Fruit fly (Drosophila melanogaster) whole organism, embryonic: Measurements from ENCODE around the gene CG31548.

Source experiments
- Ada2b ChIP-seq: fragments of 200-800 bp; sonication (Bioruptor generic); IDR thresholded peaks from 2 replicates; pipeline ENCODE4 v1.3.6; 2022; ENCODE audit warnings: missing biosample characterization, missing genetic modification characterization
- CG10209 ChIP-seq: fragments of 200-800 bp; sonication (Bioruptor generic); optimal IDR thresholded peaks from 3 replicates; lab custom pipeline; 2017; ENCODE audit warnings: missing biosample characterization, mild to moderate bottlenecking, missing genetic modification characterization, missing genetic modification reagents
- CG10462 ChIP-seq: fragments of 200-800 bp; sonication (Bioruptor generic); optimal IDR thresholded peaks from 2 replicates; lab custom pipeline; 2016; ENCODE audit warnings: missing biosample characterization, missing genetic modification characterization
- CG11093 ChIP-seq: fragments of 200-800 bp; sonication (Bioruptor generic); IDR thresholded peaks from 3 replicates; pipeline ENCODE4 v1.3.6; 2022; ENCODE audit warnings: missing biosample characterization, missing genetic modification characterization
- CG12219 ChIP-seq: fragments of 200-800 bp; sonication (Bioruptor generic); optimal IDR thresholded peaks from 3 replicates; lab custom pipeline; 2018; ENCODE audit warnings: missing biosample characterization, mild to moderate bottlenecking, missing genetic modification characterization
- CG13123 ChIP-seq: fragments of 200-800 bp; sonication (Bioruptor generic); optimal IDR thresholded peaks from 2 replicates; lab custom pipeline; 2016; ENCODE audit warnings: missing biosample characterization, missing genetic modification characterization
- CG13424 ChIP-seq: fragments of 200-800 bp; sonication (Bioruptor generic); optimal IDR thresholded peaks from 2 replicates; lab custom pipeline; 2019; ENCODE audit warnings: missing biosample characterization, mild to moderate bottlenecking, missing genetic modification characterization, moderate library complexity
- CG14860 ChIP-seq: fragments of 200-800 bp; sonication (Bioruptor generic); IDR thresholded peaks from 3 replicates; pipeline ENCODE4 v1.3.6; 2022; ENCODE audit warnings: missing biosample characterization, missing genetic modification characterization; ENCODE audit not compliant: partially characterized antibody
- CG15073 ChIP-seq: fragments of 200-800 bp; sonication (Bioruptor generic); optimal IDR thresholded peaks from 2 replicates; lab custom pipeline; 2016; ENCODE audit warnings: missing biosample characterization, missing genetic modification characterization
- CG17186 ChIP-seq: fragments of 200-800 bp; sonication (Bioruptor generic); optimal IDR thresholded peaks from 3 replicates; lab custom pipeline; 2017; ENCODE audit warnings: missing biosample characterization, missing genetic modification reagents, missing genetic modification characterization
- CG17359 ChIP-seq: fragments of 200-800 bp; sonication (Bioruptor generic); optimal IDR thresholded peaks from 3 replicates; lab custom pipeline; 2018; ENCODE audit warnings: missing biosample characterization, mild to moderate bottlenecking, missing genetic modification characterization, moderate library complexity
- CG17802 ChIP-seq: fragments of 200-800 bp; sonication (Bioruptor generic); optimal IDR thresholded peaks from 2 replicates; lab custom pipeline; 2018; ENCODE audit warnings: missing biosample characterization, mild to moderate bottlenecking, missing genetic modification characterization, moderate library complexity
- CG17829 ChIP-seq: fragments of 200-800 bp; optimal IDR thresholded peaks from 2 replicates; lab custom pipeline; 2019; ENCODE audit warnings: missing biosample characterization, mild to moderate bottlenecking, missing genetic modification characterization, moderate library complexity
- CG17912 ChIP-seq: fragments of 200-800 bp; sonication (Bioruptor generic); optimal IDR thresholded peaks from 2 replicates; lab custom pipeline; 2018; ENCODE audit warnings: missing biosample characterization, mild to moderate bottlenecking, missing genetic modification characterization
- CG31224 ChIP-seq: fragments of 200-800 bp; sonication (Bioruptor generic); IDR thresholded peaks from 2 replicates; pipeline ENCODE4 v1.3.6; 2022; ENCODE audit warnings: missing biosample characterization, missing genetic modification characterization
- CG34422 ChIP-seq: fragments of 200-800 bp; sonication (Bioruptor generic); IDR thresholded peaks from 3 replicates; pipeline ENCODE4 v1.3.6; 2022; ENCODE audit warnings: missing biosample characterization, missing genetic modification characterization
- CG3847 ChIP-seq: fragments of 200-800 bp; sonication (Bioruptor generic); IDR thresholded peaks from 2 replicates; pipeline ENCODE4 v1.3.6; 2022; ENCODE audit warnings: missing biosample characterization, missing genetic modification characterization
- CG42726 ChIP-seq: fragments of 200-800 bp; sonication (Bioruptor generic); IDR thresholded peaks from 2 replicates; pipeline ENCODE4 v1.3.6; 2022; ENCODE audit warnings: missing biosample characterization, missing genetic modification characterization; ENCODE audit not compliant: partially characterized antibody
- CG4360 ChIP-seq: fragments of 200-800 bp; sonication (Bioruptor generic); IDR thresholded peaks from 2 replicates; pipeline ENCODE4 v1.3.6; 2022; ENCODE audit warnings: missing biosample characterization, missing genetic modification characterization
- CG4424 ChIP-seq: fragments of 200-800 bp; sonication (Bioruptor generic); optimal IDR thresholded peaks from 3 replicates; lab custom pipeline; 2016; ENCODE audit warnings: missing biosample characterization, missing genetic modification characterization
- CG7963 ChIP-seq: fragments of 200-800 bp; sonication (Bioruptor generic); IDR thresholded peaks from 3 replicates; pipeline ENCODE4 v1.3.6; 2022; ENCODE audit warnings: missing biosample characterization, missing genetic modification characterization; ENCODE audit not compliant: partially characterized antibody
- CG8765 ChIP-seq: fragments of 200-800 bp; sonication (Bioruptor generic); IDR thresholded peaks from 2 replicates; pipeline ENCODE4 v1.3.6; 2022; ENCODE audit warnings: missing biosample characterization, missing genetic modification characterization
- CG9797 ChIP-seq: fragments of 200-800 bp; sonication (Bioruptor generic); optimal IDR thresholded peaks from 3 replicates; lab custom pipeline; 2018; ENCODE audit warnings: missing biosample characterization, mild to moderate bottlenecking, missing genetic modification characterization
- CHES-1-like ChIP-seq: fragments of 200-800 bp; sonication (Bioruptor generic); optimal IDR thresholded peaks from 2 replicates; lab custom pipeline; 2016; ENCODE audit warnings: missing biosample characterization, missing genetic modification characterization
- CrebB ChIP-seq: fragments of 200-800 bp; sonication (Bioruptor generic); optimal IDR thresholded peaks from 3 replicates; lab custom pipeline; 2018; ENCODE audit warnings: missing biosample characterization, mild to moderate bottlenecking, missing genetic modification characterization
- Fer3 ChIP-seq: fragments of 200-800 bp; sonication (Bioruptor generic); optimal IDR thresholded peaks from 2 replicates; lab custom pipeline; 2018; ENCODE audit warnings: missing biosample characterization, mild to moderate bottlenecking, missing genetic modification characterization, moderate library complexity
- Hr78 ChIP-seq, 2 experiments: fragments of 200-800 bp in 1 of 2; fragments of >200 bp in 1 of 2; sonication (Bioruptor generic) in 1 of 2; optimal IDR thresholded peaks; 2 replicates each; lab custom pipeline; 2017 to 2019; ENCODE audit warnings: missing biosample characterization in 2 of 2, missing genetic modification characterization in 2 of 2, mild to moderate bottlenecking in 1 of 2, moderate library complexity in 1 of 2
- Hsf ChIP-seq: fragments of 200-800 bp; sonication (Bioruptor generic); optimal IDR thresholded peaks from 3 replicates; lab custom pipeline; 2016; ENCODE audit warnings: missing biosample characterization, missing genetic modification characterization
- Optix ChIP-seq: fragments of 200-800 bp; sonication (Bioruptor generic); IDR thresholded peaks from 3 replicates; pipeline ENCODE4 v1.3.6; 2022; ENCODE audit warnings: missing biosample characterization, missing genetic modification characterization
- Ravus ChIP-seq: fragments of 200-800 bp; sonication (Bioruptor generic); IDR thresholded peaks from 2 replicates; pipeline ENCODE4 v1.3.6; 2022; ENCODE audit warnings: missing biosample characterization, missing genetic modification characterization
- Six4 ChIP-seq: fragments of 200-800 bp; sonication (Bioruptor generic); optimal IDR thresholded peaks from 2 replicates; lab custom pipeline; 2016; ENCODE audit warnings: missing biosample characterization, missing genetic modification characterization
- YL-1 ChIP-seq: fragments of 200-800 bp; sonication (Bioruptor generic); optimal IDR thresholded peaks from 3 replicates; lab custom pipeline; 2017; ENCODE audit warnings: missing biosample characterization, mild to moderate bottlenecking, missing genetic modification characterization
- aop ChIP-seq: fragments of 200-800 bp; sonication (Bioruptor generic); IDR thresholded peaks from 2 replicates; pipeline ENCODE4 v1.3.6; 2022; ENCODE audit warnings: missing biosample characterization, missing genetic modification characterization
- az2 ChIP-seq: fragments of 200-800 bp; sonication (Bioruptor generic); optimal IDR thresholded peaks from 3 replicates; lab custom pipeline; 2016; ENCODE audit warnings: missing biosample characterization, missing genetic modification characterization
- bigmax ChIP-seq: fragments of 200-800 bp; sonication (Bioruptor generic); optimal IDR thresholded peaks from 2 replicates; lab custom pipeline; 2018; ENCODE audit warnings: missing biosample characterization, mild to moderate bottlenecking, missing genetic modification characterization
- cad ChIP-seq: fragments of >200 bp; optimal IDR thresholded peaks from 2 replicates; lab custom pipeline; 2017; ENCODE audit warnings: missing biosample characterization, missing genetic modification characterization
- ftz-f1 ChIP-seq: fragments of 200-800 bp; sonication (Bioruptor generic); optimal IDR thresholded peaks from 2 replicates; lab custom pipeline; 2016; ENCODE audit warnings: missing biosample characterization, missing genetic modification characterization
- gsb-n ChIP-seq: fragments of 200-800 bp; sonication (Bioruptor generic); optimal IDR thresholded peaks from 3 replicates; lab custom pipeline; 2018; ENCODE audit warnings: missing biosample characterization, mild to moderate bottlenecking, missing genetic modification characterization
- lola ChIP-seq, 3 experiments: fragments of >200 bp in 2 of 3; fragments of 200-800 bp in 1 of 3; sonication (Bioruptor generic) in 1 of 3; optimal IDR thresholded peaks; 2 replicates each; lab custom pipeline; 2017 to 2019; ENCODE audit warnings: missing biosample characterization in 3 of 3, missing genetic modification characterization in 3 of 3, mild to moderate bottlenecking in 1 of 3, moderate library complexity in 1 of 3
- ranshi ChIP-seq: fragments of 200-800 bp; sonication (Bioruptor generic); IDR thresholded peaks from 2 replicates; pipeline ENCODE4 v1.3.6; 2022; ENCODE audit warnings: missing biosample characterization, missing genetic modification characterization
- ro ChIP-seq: fragments of 200-800 bp; sonication (Bioruptor generic); IDR thresholded peaks from 2 replicates; pipeline ENCODE4 v1.3.6; 2022; ENCODE audit warnings: missing biosample characterization, missing genetic modification characterization
- row ChIP-seq: fragments of 200-800 bp; sonication (Bioruptor generic); IDR thresholded peaks from 3 replicates; pipeline ENCODE4 v1.3.6; 2022; ENCODE audit warnings: missing biosample characterization, missing genetic modification characterization
- scrt ChIP-seq: fragments of 200-800 bp; sonication (Bioruptor generic); optimal IDR thresholded peaks from 2 replicates; lab custom pipeline; 2018; ENCODE audit warnings: missing biosample characterization, mild to moderate bottlenecking, missing genetic modification characterization, moderate library complexity
- sens ChIP-seq: fragments of 200-800 bp; sonication (Bioruptor generic); peaks from one replicate; lab custom pipeline; 2016; ENCODE audit warnings: missing biosample characterization, missing genetic modification characterization
- sens-2 ChIP-seq: fragments of 200-800 bp; sonication (Bioruptor generic); IDR thresholded peaks from 2 replicates; pipeline ENCODE4 v1.3.6; 2022; ENCODE audit warnings: missing biosample characterization, missing genetic modification characterization
- stc ChIP-seq: fragments of 200-800 bp; sonication (Bioruptor generic); IDR thresholded peaks from 2 replicates; pipeline ENCODE4 v1.3.6; 2022; ENCODE audit warnings: missing biosample characterization, missing genetic modification characterization
- stwl ChIP-seq: fragments of 200-800 bp; sonication (Bioruptor generic); optimal IDR thresholded peaks from 3 replicates; lab custom pipeline; 2018; ENCODE audit warnings: missing biosample characterization, mild to moderate bottlenecking, missing genetic modification characterization, moderate library complexity
- trh ChIP-seq: fragments of 200-800 bp; sonication (Bioruptor generic); optimal IDR thresholded peaks from 2 replicates; lab custom pipeline; 2016; ENCODE audit warnings: missing biosample characterization, missing genetic modification characterization
- twi ChIP-seq: fragments of 200-800 bp; optimal IDR thresholded peaks from 2 replicates; lab custom pipeline; 2019; ENCODE audit warnings: missing biosample characterization, mild to moderate bottlenecking, missing genetic modification characterization, moderate library complexity
- zfh2 ChIP-seq: fragments of 200-800 bp; sonication (Bioruptor generic); optimal IDR thresholded peaks from 2 replicates; lab custom pipeline; 2016; ENCODE audit warnings: missing biosample characterization, missing genetic modification characterization

Gene CG31548

DNA sequence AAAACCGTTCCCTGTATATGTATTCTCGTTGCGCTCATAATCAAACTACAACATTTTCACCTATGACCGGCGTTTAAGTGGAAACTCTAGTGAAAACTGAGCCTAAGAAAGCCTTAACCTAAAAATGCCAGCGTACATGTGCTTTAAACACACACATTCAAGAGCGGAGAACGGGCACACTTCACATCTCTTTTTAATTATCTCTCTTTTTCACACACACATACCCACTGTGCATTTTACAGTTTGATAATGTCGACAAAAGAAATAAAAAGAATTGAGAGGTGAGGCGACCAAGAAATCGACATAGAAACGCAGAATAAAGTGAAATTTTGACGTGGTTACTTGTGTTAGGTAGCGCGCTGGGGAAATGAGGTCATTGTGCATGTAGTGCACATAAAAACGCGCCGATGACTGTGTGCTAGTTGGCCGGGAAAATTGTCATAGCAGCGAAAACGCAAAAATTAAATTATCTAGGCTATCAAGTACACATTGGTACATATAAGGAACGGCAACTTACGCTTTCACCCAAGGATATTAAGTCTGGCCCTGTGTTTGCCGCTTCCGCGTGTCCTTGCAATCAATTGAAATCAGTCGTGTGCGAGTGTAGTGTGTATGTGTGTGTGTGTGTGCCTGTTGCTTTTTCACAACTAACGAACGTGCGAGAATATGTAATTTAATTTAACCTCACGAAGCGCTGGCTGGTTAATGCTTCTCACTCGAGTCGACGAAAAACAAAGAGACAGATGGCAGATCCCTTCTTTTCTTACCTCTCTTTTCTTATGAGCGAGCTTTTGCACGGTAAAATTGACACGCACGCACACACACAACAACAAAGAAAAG is 36.9 kb downstream of the CG31548 start (continued):
- TF ChIP-seq Optix (GFP tag; lab: Robert Waterston, UW) (no peak), CG13424 (tag; lab: Kevin White, UChicago) (no peak), row (GFP tag; lab: Robert Waterston, UW) (no peak), CG17186 (no peak), zfh2 (peak; percentile 9), Hsf (GFP tag; lab: Kevin White, UChicago) (no peak), ro (GFP tag; lab: Robert Waterston, UW) (no peak), scrt (GFP tag; lab: Kevin White, UChicago) (peak; percentile 86), aop (GFP tag; lab: Robert Waterston, UW) (no peak), CG10462 (GFP tag; lab: Kevin White, UChicago) (no peak), YL-1 (peak; percentile 75), CG17829 (no peak), CG3847 (GFP tag; lab: Robert Waterston, UW) (no peak), CG17912 (peak; percentile 61), twi (tag; lab: Kevin White, UChicago) (peak; percentile 8), CG8765 (GFP tag; lab: Robert Waterston, UW) (no peak), CG15073 (no peak), bigmax (GFP tag; lab: Kevin White, UChicago) (peak; percentile 97), lola (GFP tag; optimal IDR thresholded peaks at IDR 0.05; lab: Kevin White, UChicago) (no peak), Ravus (GFP tag; lab: Robert Waterston, UW) (no peak), CG17802 (no peak), CG4424 (GFP tag; lab: Kevin White, UChicago) (no peak), CG42726 (no peak), CG9797 (peak; percentile 62), Ada2b (GFP tag; lab: Robert Waterston, UW) (no peak), stc (GFP tag; lab: Robert Waterston, UW) (no peak), az2 (no peak), CG7963 (GFP tag; lab: Robert Waterston, UW) (no peak), gsb-n (tag; lab: Kevin White, UChicago) (no peak), CHES-1-like (GFP tag; lab: Kevin White, UChicago) (no peak), CG10209 (GFP tag; lab: Kevin White, UChicago) (no peak), CG11093 (GFP tag; lab: Robert Waterston, UW) (no peak), CG14860 (GFP tag; lab: Robert Waterston, UW) (no peak), CG13123 (no peak), sens-2 (GFP tag; lab: Robert Waterston, UW) (no peak), Hr78 (GFP tag; optimal IDR thresholded peaks at IDR 0.05; lab: Kevin White, UChicago) (no peak), CG12219 (no peak), ftz-f1 (GFP tag; lab: Kevin White, UChicago) (no peak), CG31224 (GFP tag; lab: Robert Waterston, UW) (no peak), trh (GFP tag; lab: Kevin White, UChicago) (no peak), CG17359 (tag; lab: Kevin White, UChicago) (peak; percentile 9), stwl (peak; percentile 21), CG4360 (GFP tag; lab: Robert Waterston, UW) (no peak), cad (GFP tag; lab: Kevin White, UChicago) (no peak), CrebB (tag; lab: Kevin White, UChicago) (no peak), sens (GFP tag; lab: Kevin White, UChicago) (peak; percentile 35), CG34422 (GFP tag; lab: Robert Waterston, UW) (no peak), Fer3 (no peak), ranshi (GFP tag; lab: Robert Waterston, UW) (no peak), Six4 (GFP tag; lab: Kevin White, UChicago) (no peak)
